Fruit fly (Drosophila melanogaster) whole organism, embryonic: Measurements from ENCODE around the gene CG33172.

Experiments
- Atf6 ChIP-seq: fragments of 200-800 bp; sonication (Bioruptor generic); IDR thresholded peaks from 2 replicates; pipeline ENCODE4 v1.3.6; 2022; ENCODE audit warnings: missing biosample characterization, missing genetic modification characterization
- CG1024 ChIP-seq: fragments of 200-800 bp; sonication (Bioruptor generic); IDR thresholded peaks from 2 replicates; pipeline ENCODE4 v1.3.6; 2022; ENCODE audit warnings: missing biosample characterization, missing genetic modification characterization
- CG10321 ChIP-seq: fragments of 200-800 bp; sonication (Bioruptor generic); IDR thresholded peaks from 2 replicates; pipeline ENCODE4 v1.3.6; 2022; ENCODE audit warnings: missing biosample characterization, missing genetic modification characterization
- CG11695 ChIP-seq: fragments of 200-800 bp; sonication (Bioruptor generic); IDR thresholded peaks from 3 replicates; pipeline ENCODE4 v1.3.6; 2022; ENCODE audit warnings: missing biosample characterization, missing genetic modification characterization
- CG11696 ChIP-seq: fragments of 200-800 bp; sonication (Bioruptor generic); IDR thresholded peaks from 2 replicates; pipeline ENCODE4 v1.3.6; 2022; ENCODE audit warnings: missing biosample characterization, missing genetic modification characterization
- CG14014 ChIP-seq: fragments of 200-800 bp; sonication (Bioruptor generic); IDR thresholded peaks from 2 replicates; pipeline ENCODE4 v1.3.6; 2022; ENCODE audit warnings: missing biosample characterization, missing genetic modification characterization
- CG15269 ChIP-seq: fragments of 200-800 bp; sonication (Bioruptor generic); optimal IDR thresholded peaks from 2 replicates; lab custom pipeline; 2018; ENCODE audit warnings: missing biosample characterization, mild to moderate bottlenecking, missing genetic modification characterization, moderate library complexity
- CG17568 ChIP-seq: fragments of 200-800 bp; sonication (Bioruptor generic); optimal IDR thresholded peaks from 2 replicates; lab custom pipeline; 2018; ENCODE audit warnings: missing biosample characterization, mild to moderate bottlenecking, missing genetic modification characterization, moderate library complexity
- CG1832 ChIP-seq: fragments of 200-800 bp; sonication (Bioruptor generic); optimal IDR thresholded peaks from 2 replicates; lab custom pipeline; 2017; ENCODE audit warnings: missing biosample characterization, mild to moderate bottlenecking, missing genetic modification characterization, inconsistent platforms
- CG2712 ChIP-seq: fragments of 200-800 bp; optimal IDR thresholded peaks from 3 replicates; lab custom pipeline; 2019; ENCODE audit warnings: missing biosample characterization, mild to moderate bottlenecking, missing genetic modification characterization, moderate library complexity
- CG31224 ChIP-seq: fragments of 200-800 bp; sonication (Bioruptor generic); IDR thresholded peaks from 2 replicates; pipeline ENCODE4 v1.3.6; 2022; ENCODE audit warnings: missing biosample characterization, missing genetic modification characterization
- CG3995 ChIP-seq: fragments of 200-800 bp; sonication (Bioruptor generic); optimal IDR thresholded peaks from 3 replicates; lab custom pipeline; 2016; ENCODE audit warnings: missing biosample characterization, missing genetic modification characterization
- CG4617 ChIP-seq: fragments of 200-800 bp; sonication (Bioruptor generic); optimal IDR thresholded peaks from 3 replicates; lab custom pipeline; 2016; ENCODE audit warnings: missing biosample characterization, missing genetic modification characterization, borderline replicate concordance
- CG6765 ChIP-seq: fragments of 200-800 bp; sonication (Bioruptor generic); optimal IDR thresholded peaks from 3 replicates; lab custom pipeline; 2017; ENCODE audit warnings: missing biosample characterization, mild to moderate bottlenecking, missing genetic modification characterization
- CG8089 ChIP-seq: fragments of 200-800 bp; sonication (Bioruptor generic); optimal IDR thresholded peaks from 3 replicates; lab custom pipeline; 2016; ENCODE audit warnings: missing biosample characterization, missing genetic modification characterization
- CG8281 ChIP-seq: fragments of 200-800 bp; sonication (Bioruptor generic); optimal IDR thresholded peaks from 2 replicates; lab custom pipeline; 2018; ENCODE audit warnings: missing biosample characterization, mild to moderate bottlenecking, missing genetic modification characterization, moderate library complexity
- CG8765 ChIP-seq: fragments of 200-800 bp; sonication (Bioruptor generic); IDR thresholded peaks from 2 replicates; pipeline ENCODE4 v1.3.6; 2022; ENCODE audit warnings: missing biosample characterization, missing genetic modification characterization
- CG8924 ChIP-seq: fragments of 200-800 bp; optimal IDR thresholded peaks from 3 replicates; lab custom pipeline; 2019; ENCODE audit warnings: missing biosample characterization, mild to moderate bottlenecking, missing genetic modification characterization, moderate library complexity
- CG9215 ChIP-seq: fragments of 200-800 bp; sonication (Bioruptor generic); IDR thresholded peaks from 2 replicates; pipeline ENCODE4 v1.3.6; 2022; ENCODE audit warnings: missing biosample characterization, missing genetic modification characterization
- CG9609 ChIP-seq: fragments of 200-800 bp; sonication (Bioruptor generic); optimal IDR thresholded peaks from 3 replicates; lab custom pipeline; 2016; ENCODE audit warnings: missing biosample characterization, missing genetic modification characterization
- Dbx ChIP-seq: fragments of 200-800 bp; sonication (Bioruptor generic); IDR thresholded peaks from 3 replicates; pipeline ENCODE4 v1.3.6; 2022; ENCODE audit warnings: missing biosample characterization, missing genetic modification characterization
- HmgZ ChIP-seq: fragments of 200-800 bp; sonication (Bioruptor generic); optimal IDR thresholded peaks from 2 replicates; lab custom pipeline; 2018; ENCODE audit warnings: missing biosample characterization, mild to moderate bottlenecking, missing genetic modification characterization
- NFAT ChIP-seq: fragments of 200-800 bp; sonication (Bioruptor generic); IDR thresholded peaks from 2 replicates; pipeline ENCODE4 v1.3.6; 2022; ENCODE audit warnings: missing biosample characterization, missing genetic modification characterization
- Nf-YA ChIP-seq: fragments of 200-800 bp; sonication (Bioruptor generic); IDR thresholded peaks from 2 replicates; pipeline ENCODE4 v1.3.6; 2022; ENCODE audit warnings: missing biosample characterization, missing genetic modification characterization
- Oaz ChIP-seq: fragments of 200-800 bp; sonication (Bioruptor generic); IDR thresholded peaks from 2 replicates; pipeline ENCODE4 v1.3.6; 2022; ENCODE audit warnings: missing biosample characterization, missing genetic modification characterization
- Tbp ChIP-seq: fragments of >200 bp; optimal IDR thresholded peaks from 2 replicates; lab custom pipeline; 2018; ENCODE audit warnings: missing biosample characterization, missing genetic modification characterization
- Vsx1 ChIP-seq: fragments of 200-800 bp; sonication (Bioruptor generic); optimal IDR thresholded peaks from 2 replicates; lab custom pipeline; 2017; ENCODE audit warnings: missing biosample characterization, mild to moderate bottlenecking, missing genetic modification characterization, missing genetic modification reagents
- ab ChIP-seq: fragments of 200-800 bp; sonication (Bioruptor generic); optimal IDR thresholded peaks from 2 replicates; lab custom pipeline; 2016; ENCODE audit warnings: missing biosample characterization, missing genetic modification characterization
- amos ChIP-seq: fragments of 200-800 bp; sonication (Bioruptor generic); IDR thresholded peaks from 2 replicates; pipeline ENCODE4 v1.3.6; 2022; ENCODE audit warnings: missing biosample characterization, missing genetic modification characterization; ENCODE audit not compliant: partially characterized antibody
- bowl ChIP-seq: fragments of 200-800 bp; sonication (Bioruptor generic); IDR thresholded peaks from 2 replicates; pipeline ENCODE4 v1.3.6; 2022; ENCODE audit warnings: missing biosample characterization, missing genetic modification characterization
- br ChIP-seq: fragments of >200 bp; optimal IDR thresholded peaks from 2 replicates; lab custom pipeline; 2017
- bsh ChIP-seq, 2 experiments: fragments of 200-800 bp; sonication (Bioruptor generic); optimal IDR thresholded peaks; 2 replicates each; lab custom pipeline; 2017 to 2018; ENCODE audit warnings: mild to moderate bottlenecking in 2 of 2, missing biosample characterization in 2 of 2, missing genetic modification characterization in 2 of 2, moderate library complexity in 1 of 2
- ci ChIP-seq: fragments of 200-800 bp; sonication (Bioruptor generic); IDR thresholded peaks from 3 replicates; pipeline ENCODE4 v1.3.6; 2022; ENCODE audit warnings: missing biosample characterization, missing genetic modification characterization
- crol ChIP-seq: fragments of 200-800 bp; sonication (Bioruptor generic); IDR thresholded peaks from 2 replicates; pipeline ENCODE4 v1.3.6; 2022; ENCODE audit warnings: missing biosample characterization, missing genetic modification characterization
- da ChIP-seq: fragments of 200-800 bp; sonication (Bioruptor generic); optimal IDR thresholded peaks from 2 replicates; lab custom pipeline; 2016; ENCODE audit warnings: missing biosample characterization, missing genetic modification characterization
- dimm ChIP-seq: fragments of 200-800 bp; sonication (Bioruptor generic); IDR thresholded peaks from 2 replicates; pipeline ENCODE4 v1.3.6; 2022; ENCODE audit warnings: missing biosample characterization, missing genetic modification characterization
- fu2 ChIP-seq: fragments of 200-800 bp; sonication (Bioruptor generic); optimal IDR thresholded peaks from 2 replicates; lab custom pipeline; 2016; ENCODE audit warnings: missing biosample characterization, missing genetic modification characterization
- jing ChIP-seq: fragments of 200-800 bp; sonication (Bioruptor generic); optimal IDR thresholded peaks from 2 replicates; lab custom pipeline; 2018; ENCODE audit warnings: missing biosample characterization, mild to moderate bottlenecking, missing genetic modification characterization
- knrl ChIP-seq: fragments of 200-800 bp; sonication (Bioruptor generic); IDR thresholded peaks from 3 replicates; pipeline ENCODE4 v1.3.6; 2022; ENCODE audit warnings: missing biosample characterization, missing genetic modification characterization; ENCODE audit not compliant: partially characterized antibody
- lab ChIP-seq: fragments of 200-800 bp; sonication (Bioruptor generic); optimal IDR thresholded peaks from 3 replicates; lab custom pipeline; 2017; ENCODE audit warnings: missing biosample characterization, missing genetic modification characterization, mild to moderate bottlenecking, moderate library complexity, missing genetic modification reagents
- lbe ChIP-seq: fragments of 200-800 bp; sonication (Bioruptor generic); optimal IDR thresholded peaks from 2 replicates; lab custom pipeline; 2016; ENCODE audit warnings: missing biosample characterization, mild to moderate bottlenecking, missing genetic modification characterization
- lov ChIP-seq, 2 experiments: fragments of 200-800 bp in 1 of 2; fragments of >200 bp in 1 of 2; sonication (Bioruptor generic) in 1 of 2; IDR thresholded peaks in 1 of 2; optimal IDR thresholded peaks in 1 of 2; 2 replicates in 1 of 2; 3 replicates in 1 of 2; pipeline versions ENCODE4 v1.3.6 to Lab custom; 2017 to 2022; ENCODE audit warnings: missing biosample characterization in 1 of 2, missing genetic modification characterization in 1 of 2
- nerfin-2 ChIP-seq: fragments of 200-800 bp; sonication (Bioruptor generic); IDR thresholded peaks from 2 replicates; pipeline ENCODE4 v1.3.6; 2022; ENCODE audit warnings: missing biosample characterization, missing genetic modification characterization; ENCODE audit not compliant: partially characterized antibody
- pb ChIP-seq: fragments of 200-800 bp; sonication (Bioruptor generic); optimal IDR thresholded peaks from 3 replicates; lab custom pipeline; 2016; ENCODE audit warnings: missing biosample characterization, missing genetic modification characterization
- pfk ChIP-seq: fragments of 200-800 bp; sonication (Bioruptor generic); optimal IDR thresholded peaks from 2 replicates; lab custom pipeline; 2018; ENCODE audit warnings: missing biosample characterization, mild to moderate bottlenecking, missing genetic modification characterization, moderate library complexity
- slp2 ChIP-seq: fragments of 200-800 bp; sonication (Bioruptor generic); optimal IDR thresholded peaks from 2 replicates; lab custom pipeline; 2016; ENCODE audit warnings: missing biosample characterization, missing genetic modification characterization
- sr ChIP-seq: fragments of 200-800 bp; sonication (Bioruptor generic); IDR thresholded peaks from 3 replicates; pipeline ENCODE4 v1.3.6; 2022; ENCODE audit warnings: missing biosample characterization, missing genetic modification characterization
- tin ChIP-seq: fragments of 200-800 bp; sonication (Bioruptor generic); optimal IDR thresholded peaks from 3 replicates; lab custom pipeline; 2016; ENCODE audit warnings: missing biosample characterization, missing genetic modification characterization
- trem ChIP-seq: fragments of 200-800 bp; optimal IDR thresholded peaks from 3 replicates; lab custom pipeline; 2019; ENCODE audit warnings: missing biosample characterization, mild to moderate bottlenecking, missing genetic modification characterization, moderate library complexity
- ttk ChIP-seq: fragments of 200-800 bp; sonication (Bioruptor generic); IDR thresholded peaks from 2 replicates; pipeline ENCODE4 v2.1.2; 2022; ENCODE audit warnings: missing biosample characterization, missing genetic modification characterization
- tup ChIP-seq: fragments of 200-800 bp; sonication (Bioruptor generic); optimal IDR thresholded peaks from 2 replicates; lab custom pipeline; 2016; ENCODE audit warnings: missing biosample characterization, mild to moderate bottlenecking, missing genetic modification characterization, moderate library complexity
- zfh1 ChIP-seq: fragments of 200-800 bp; sonication (Bioruptor generic); IDR thresholded peaks from 3 replicates; pipeline ENCODE4 v1.3.6; 2022; ENCODE audit warnings: missing biosample characterization, missing genetic modification characterization

The CG33172 gene

DNA sequence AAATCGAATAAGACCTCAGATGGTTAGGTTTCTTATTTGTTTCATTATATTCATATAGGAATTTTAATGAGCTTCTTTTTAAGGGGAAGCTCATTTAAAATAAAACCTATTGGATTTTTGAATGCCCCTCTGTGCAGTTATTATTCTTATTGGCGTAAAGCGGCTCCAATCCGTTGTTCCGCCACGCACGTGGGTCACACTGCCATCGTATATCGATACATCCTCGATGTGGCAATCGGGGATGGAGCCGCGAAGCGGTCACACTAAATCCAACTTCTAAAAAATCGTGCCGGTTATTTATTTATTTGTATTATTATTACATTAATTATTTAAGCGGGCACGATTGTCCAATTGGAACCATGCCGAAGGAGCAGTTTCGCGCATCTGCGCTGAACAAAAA, 6.7 kb upstream of the CG33172 start, which contains the start of gene Polr3A (continued):
- TF ChIP-seq dimm = no peak
- no peak for TF ChIP-seq pb (GFP tag; lab: Kevin White, UChicago)
- TF ChIP-seq trem (tag; lab: Kevin White, UChicago) = peak; percentile 12
- TF ChIP-seq sr (GFP tag; lab: Robert Waterston, UW) = no peak
- peak; percentile 82 for TF ChIP-seq pfk (GFP tag; lab: Kevin White, UChicago)
- no peak for TF ChIP-seq ab (GFP tag; lab: Kevin White, UChicago)
- TF ChIP-seq tin (GFP tag; lab: Kevin White, UChicago) = no peak
- TF ChIP-seq slp2 (GFP tag; lab: Kevin White, UChicago) = no peak
- no peak for TF ChIP-seq crol
- TF ChIP-seq zfh1 (GFP tag; lab: Robert Waterston, UW) = no peak
- TF ChIP-seq da (GFP tag; lab: Kevin White, UChicago) = no peak
- TF ChIP-seq CG8924 (tag; lab: Kevin White, UChicago) = no peak
- no peak for TF ChIP-seq Oaz (GFP tag; lab: Robert Waterston, UW)
- no peak for TF ChIP-seq CG31224 (GFP tag; lab: Robert Waterston, UW)
- no peak for TF ChIP-seq ttk (GFP tag; lab: Robert Waterston, UW)
- TF ChIP-seq CG4617 = peak; percentile 29
- no peak for TF ChIP-seq CG14014 (GFP tag; lab: Robert Waterston, UW)
- no peak for TF ChIP-seq lab
- TF ChIP-seq CG8281 (tag; lab: Kevin White, UChicago) = no peak
- TF ChIP-seq CG10321 = no peak
- TF ChIP-seq Tbp (GFP tag; lab: Kevin White, UChicago) = no peak
- no peak for TF ChIP-seq Atf6 (GFP tag; lab: Robert Waterston, UW)
- TF ChIP-seq CG11695 (GFP tag; lab: Robert Waterston, UW) = no peak
- no peak for TF ChIP-seq jing (GFP tag; lab: Kevin White, UChicago)
- no peak for TF ChIP-seq CG2712 (tag; lab: Kevin White, UChicago)
- TF ChIP-seq nerfin-2 (GFP tag; lab: Robert Waterston, UW) = no peak
- TF ChIP-seq HmgZ (tag; lab: Kevin White, UChicago) = peak; percentile 11
- TF ChIP-seq knrl (GFP tag; lab: Robert Waterston, UW) = peak; percentile 57
- no peak for TF ChIP-seq CG17568
- no peak for TF ChIP-seq br (lab: Kevin White, UChicago)
- TF ChIP-seq lov (optimal IDR thresholded peaks at IDR 0.05; lab: Kevin White, UChicago) = no peak
- TF ChIP-seq lov (GFP tag; IDR thresholded peaks at IDR 0.05; lab: Robert Waterston, UW) = no peak
- TF ChIP-seq CG15269 (tag; lab: Kevin White, UChicago) = no peak
- no peak for TF ChIP-seq tup
- peak; percentile 4 for TF ChIP-seq CG3995 (GFP tag; lab: Kevin White, UChicago)
- no peak for TF ChIP-seq bsh (GFP tag; optimal IDR thresholded peaks at IDR 0.05; lab: Kevin White, UChicago)
- no peak for TF ChIP-seq ci
- no peak for TF ChIP-seq lbe (GFP tag; lab: Kevin White, UChicago)
- TF ChIP-seq CG1832 (GFP tag; lab: Kevin White, UChicago) = no peak
- TF ChIP-seq bowl (GFP tag; lab: Robert Waterston, UW) = no peak
- no peak for TF ChIP-seq CG8089 (GFP tag; lab: Kevin White, UChicago)
- TF ChIP-seq CG9609 = no peak
- no peak for TF ChIP-seq CG1024 (GFP tag; lab: Robert Waterston, UW)
- TF ChIP-seq amos (GFP tag; lab: Robert Waterston, UW) = peak; percentile 71
- no peak for TF ChIP-seq fu2 (GFP tag; lab: Kevin White, UChicago)
- no peak for TF ChIP-seq Vsx1 (GFP tag; lab: Kevin White, UChicago)
- no peak for TF ChIP-seq NFAT (GFP tag; lab: Robert Waterston, UW)
- TF ChIP-seq Dbx (GFP tag; lab: Robert Waterston, UW) = no peak
- no peak for TF ChIP-seq CG9215 (GFP tag; lab: Robert Waterston, UW)
- TF ChIP-seq CG11696 (GFP tag; lab: Robert Waterston, UW) = no peak
- TF ChIP-seq Nf-YA (GFP tag; lab: Robert Waterston, UW) = no peak
- TF ChIP-seq CG6765 = no peak
- TF ChIP-seq CG8765 (GFP tag; lab: Robert Waterston, UW) = no peak
